Worm (Caenorhabditis elegans): ENCODE results near the gene T08D10.3.

T08D10.3 gene

DNA sequence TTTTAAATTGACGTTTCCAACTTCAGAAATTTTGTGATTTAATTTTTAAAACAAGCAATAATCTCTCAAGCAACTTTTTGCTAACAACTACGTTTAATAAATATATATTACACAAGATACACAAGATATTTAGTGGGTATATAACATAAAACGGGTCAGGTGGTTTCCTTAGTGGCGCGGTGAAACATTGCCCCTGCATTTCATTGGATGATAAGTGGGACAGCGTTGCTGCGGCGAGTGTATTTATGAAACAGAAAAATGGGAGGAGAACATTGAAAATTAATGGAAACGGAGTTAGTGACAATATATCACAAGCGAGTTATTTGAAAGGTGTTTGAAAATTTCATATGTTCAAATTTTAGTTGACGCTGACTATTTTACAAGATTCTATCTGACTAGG lies 37.6 kb downstream of the T08D10.3 start:
- peak in 1 of 6 experiments; percentile 38 for TF ChIP-seq elt-3 (tag; optimal IDR thresholded peaks at IDR 0.05)
- no peak for TF ChIP-seq ceh-63 (GFP tag; optimal IDR thresholded peaks at IDR 0.05)
- TF ChIP-seq fkh-8 (tag; optimal IDR thresholded peaks at IDR 0.05), result no peak
- TF ChIP-seq C16A3.4 (tag; optimal IDR thresholded peaks at IDR 0.05), result no peak
- TF ChIP-seq blmp-1 (tag; optimal IDR thresholded peaks at IDR 0.05), result peak; percentile 45
- TF ChIP-seq nhr-47 (tag; optimal IDR thresholded peaks at IDR 0.05), result no peak
- TF ChIP-seq mdl-1 (tag; optimal IDR thresholded peaks at IDR 0.05), result no peak
- no peak for TF ChIP-seq efl-1 (optimal IDR thresholded peaks at IDR 0.05)
- peak in 1 of 2 experiments; percentile 38 for TF ChIP-seq efl-1 (GFP tag; optimal IDR thresholded peaks at IDR 0.05 in 1 of 2)
- TF ChIP-seq ceh-8 (GFP tag; optimal IDR thresholded peaks at IDR 0.05), result no peak
- no peak for TF ChIP-seq nhr-12 (tag; optimal IDR thresholded peaks at IDR 0.05)
- no peak for TF ChIP-seq ceh-88 (GFP tag; IDR thresholded peaks at IDR 0.05)
- no peak for TF ChIP-seq lin-15B (tag; optimal IDR thresholded peaks at IDR 0.05)
- no peak for TF ChIP-seq alr-1 (tag; optimal IDR thresholded peaks at IDR 0.05; ENCODE audit: borderline replicate concordance)
- no peak for TF ChIP-seq mab-9 (GFP tag; IDR thresholded peaks at IDR 0.05)
- TF ChIP-seq ces-1 (GFP tag; optimal IDR thresholded peaks at IDR 0.05), result no peak

DNA sequence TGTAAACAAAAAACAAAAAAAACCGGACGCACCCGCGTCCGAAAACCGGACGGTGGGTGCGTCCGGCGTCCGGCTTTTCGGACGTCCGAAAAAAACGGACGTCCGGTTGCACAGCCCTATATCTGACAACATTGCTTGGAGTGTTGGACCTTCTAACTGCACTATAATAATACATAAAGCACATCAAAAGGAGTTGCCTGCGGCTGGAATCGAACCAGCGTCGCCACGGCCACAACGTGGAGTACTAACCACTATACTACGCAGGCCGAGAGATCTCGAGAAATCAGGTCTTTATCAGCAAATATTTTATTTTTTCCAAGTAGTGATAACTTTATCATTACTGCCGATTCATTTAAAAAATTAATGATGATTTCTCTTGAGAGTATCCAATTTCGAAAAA lies 38.1 kb downstream of the T08D10.3 start:
- TF ChIP-seq nhr-90 (tag; optimal IDR thresholded peaks at IDR 0.05; ENCODE audit: poor library complexity) (peak; percentile 31), nhr-85 (tag) (no peak), ceh-8 (GFP tag; optimal IDR thresholded peaks at IDR 0.05) (no peak), lin-35 (GFP tag; optimal IDR thresholded peaks at IDR 0.05) (peak in 1 of 2 experiments; percentile 4)

DNA sequence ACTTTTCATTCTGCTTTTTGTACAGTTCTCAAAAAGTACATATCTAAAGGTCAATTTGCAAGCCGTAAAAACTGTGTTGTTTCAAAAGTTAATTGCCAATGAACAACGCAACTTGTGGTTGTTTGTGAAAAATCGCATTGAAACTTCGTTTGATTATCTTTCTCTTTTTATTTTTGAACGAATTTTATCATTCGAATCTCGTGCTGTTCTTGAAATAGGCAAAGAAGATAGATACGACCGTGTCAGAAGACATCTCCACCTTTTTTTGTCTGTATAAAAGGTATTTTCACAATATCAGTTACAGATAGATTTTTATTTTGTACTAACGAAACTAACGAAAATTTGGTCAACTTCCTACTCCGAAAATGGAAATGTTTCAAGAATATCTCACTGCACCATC lies 39.3 kb downstream of the T08D10.3 start, which contains the start of gene C49F5.7:
TSS of gene C49F5.7 (plus strand) at position 301 of the 400 bp plus-strand sequence.
- TF ChIP-seq blmp-1 (tag; optimal IDR thresholded peaks at IDR 0.05), result peak; percentile 17
- TF ChIP-seq nhr-20 (tag; optimal IDR thresholded peaks at IDR 0.05), result peak; percentile 18
- TF ChIP-seq nhr-71 (tag; optimal IDR thresholded peaks at IDR 0.05), result peak; percentile 4
- no peak for TF ChIP-seq efl-1 (optimal IDR thresholded peaks at IDR 0.05)
- peak in 1 of 2 experiments; percentile 63 for TF ChIP-seq efl-1 (GFP tag; optimal IDR thresholded peaks at IDR 0.05 in 1 of 2)
- no peak for TF ChIP-seq F16B12.6 (tag; optimal IDR thresholded peaks at IDR 0.05)
- TF ChIP-seq nhr-85 (tag), result peak; percentile 70
- peak in 1 of 6 experiments; percentile 33 for TF ChIP-seq elt-3 (tag; optimal IDR thresholded peaks at IDR 0.05)
- peak; percentile 3 for TF ChIP-seq snu-23 (GFP tag; optimal IDR thresholded peaks at IDR 0.05)
- TF ChIP-seq mep-1 (tag; optimal IDR thresholded peaks at IDR 0.05), result no peak
- TF ChIP-seq lin-14 (GFP tag; optimal IDR thresholded peaks at IDR 0.05), result peak; percentile 33

DNA sequence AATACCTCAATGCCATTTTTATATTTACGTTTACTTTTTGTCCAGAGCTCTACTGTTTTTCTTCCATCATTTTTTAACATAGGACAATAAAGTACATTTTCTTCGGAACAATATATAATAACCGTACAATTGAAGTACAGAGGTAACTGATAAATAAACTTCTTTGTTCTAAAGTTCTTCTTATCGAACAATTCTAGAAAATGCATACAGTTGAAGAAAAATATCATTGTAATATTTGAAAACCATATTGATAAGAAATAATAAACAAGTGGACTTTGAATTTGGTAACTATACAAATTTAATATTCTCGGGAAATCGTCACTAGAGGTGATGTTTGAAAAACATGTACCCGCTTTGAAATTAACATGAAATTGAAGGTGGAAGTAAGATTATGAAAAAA lies 41.4 kb downstream of the T08D10.3 start:
- TF ChIP-seq elt-3 (tag; optimal IDR thresholded peaks at IDR 0.05), result no peak
- TF ChIP-seq zip-4 (GFP tag; optimal IDR thresholded peaks at IDR 0.05), result no peak
- TF ChIP-seq lin-39 (tag; optimal IDR thresholded peaks at IDR 0.05), result no peak
- TF ChIP-seq hpl-2 (GFP tag; optimal IDR thresholded peaks at IDR 0.05), result no peak
- no peak for TF ChIP-seq unc-30 (tag; optimal IDR thresholded peaks at IDR 0.05)
- no peak for TF ChIP-seq lsy-2 (tag; optimal IDR thresholded peaks at IDR 0.05)
- no peak for TF ChIP-seq ceh-82 (tag; optimal IDR thresholded peaks at IDR 0.05)
- TF ChIP-seq ceh-63 (GFP tag; optimal IDR thresholded peaks at IDR 0.05), result no peak
- TF ChIP-seq egl-27 (tag; optimal IDR thresholded peaks at IDR 0.05), result no peak
- TF ChIP-seq nhr-77 (tag; optimal IDR thresholded peaks at IDR 0.05), result no peak
- no peak for TF ChIP-seq nhr-237 (tag; optimal IDR thresholded peaks at IDR 0.05)

DNA sequence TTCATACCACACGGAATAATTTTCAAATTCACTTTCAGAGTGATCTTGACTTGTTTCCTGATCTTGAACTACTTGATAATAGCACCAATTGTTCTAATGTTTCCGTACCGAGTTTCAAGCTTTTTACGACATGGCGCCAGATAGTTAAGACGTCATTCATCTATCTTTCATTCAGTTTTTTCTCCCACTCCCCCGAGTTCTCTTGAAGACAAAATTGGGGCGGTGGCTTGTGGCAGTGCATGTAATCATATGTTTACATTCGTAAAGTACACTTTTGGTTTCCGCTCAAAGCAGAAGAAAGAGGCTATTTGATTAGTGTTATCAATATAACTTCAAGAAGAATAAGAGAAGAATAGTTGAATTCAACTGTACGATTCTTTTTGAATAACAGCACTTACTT lies 44.3 kb downstream of the T08D10.3 start:
- no peak for TF ChIP-seq hpl-2 (GFP tag; optimal IDR thresholded peaks at IDR 0.05)
- TF ChIP-seq nhr-11 (tag; optimal IDR thresholded peaks at IDR 0.05), result no peak
- no peak for TF ChIP-seq nhr-12 (tag; optimal IDR thresholded peaks at IDR 0.05)
- TF ChIP-seq dsc-1 (tag; optimal IDR thresholded peaks at IDR 0.05), result no peak
